Fruit fly (Drosophila melanogaster) whole organism, embryonic: ENCODE data around the gene raw.

Experiments used
- CG10267 ChIP-seq: fragments of 200-800 bp; sonication (Bioruptor generic); optimal IDR thresholded peaks from 2 replicates; lab custom pipeline; 2018; ENCODE audit warnings: missing biosample characterization, mild to moderate bottlenecking, missing genetic modification characterization, moderate library complexity
- CG11093 ChIP-seq: fragments of 200-800 bp; sonication (Bioruptor generic); IDR thresholded peaks from 3 replicates; pipeline ENCODE4 v1.3.6; 2022; ENCODE audit warnings: missing biosample characterization, missing genetic modification characterization
- CG11696 ChIP-seq: fragments of 200-800 bp; sonication (Bioruptor generic); IDR thresholded peaks from 2 replicates; pipeline ENCODE4 v1.3.6; 2022; ENCODE audit warnings: missing biosample characterization, missing genetic modification characterization
- CG12391 ChIP-seq: fragments of 200-800 bp; sonication (Bioruptor generic); optimal IDR thresholded peaks from 3 replicates; lab custom pipeline; 2018; ENCODE audit warnings: missing biosample characterization, mild to moderate bottlenecking, missing genetic modification characterization, moderate library complexity
- CG13775 ChIP-seq: fragments of 200-800 bp; sonication (Bioruptor generic); optimal IDR thresholded peaks from 3 replicates; lab custom pipeline; 2017; ENCODE audit warnings: missing biosample characterization, mild to moderate bottlenecking, missing genetic modification characterization
- CG14667 ChIP-seq: fragments of 200-800 bp; sonication (Bioruptor generic); IDR thresholded peaks from 2 replicates; pipeline ENCODE4 v1.3.6; 2022; ENCODE audit warnings: missing biosample characterization, missing genetic modification characterization
- CG1603 ChIP-seq: fragments of 200-800 bp; sonication (Bioruptor generic); optimal IDR thresholded peaks from 2 replicates; lab custom pipeline; 2019; ENCODE audit warnings: missing biosample characterization, mild to moderate bottlenecking, missing genetic modification characterization, moderate library complexity
- CG17328 ChIP-seq: fragments of 200-800 bp; sonication (Bioruptor generic); IDR thresholded peaks from 2 replicates; pipeline ENCODE4 v1.3.6; 2022; ENCODE audit warnings: missing biosample characterization, missing genetic modification characterization
- CG17361 ChIP-seq: fragments of 200-800 bp; sonication (Bioruptor generic); IDR thresholded peaks from 3 replicates; pipeline ENCODE4 v1.3.6; 2022; ENCODE audit warnings: missing biosample characterization, missing genetic modification characterization
- CG2712 ChIP-seq: fragments of 200-800 bp; optimal IDR thresholded peaks from 3 replicates; lab custom pipeline; 2019; ENCODE audit warnings: missing biosample characterization, mild to moderate bottlenecking, missing genetic modification characterization, moderate library complexity
- CG30020 ChIP-seq: fragments of 200-800 bp; optimal IDR thresholded peaks from 2 replicates; lab custom pipeline; 2019; ENCODE audit warnings: missing biosample characterization, mild to moderate bottlenecking, missing genetic modification characterization, moderate library complexity
- CG32772 ChIP-seq: fragments of 200-800 bp; sonication (Bioruptor generic); IDR thresholded peaks from 2 replicates; pipeline ENCODE4 v1.3.6; 2022; ENCODE audit warnings: missing biosample characterization, missing genetic modification characterization
- CG4854 ChIP-seq: fragments of 200-800 bp; sonication (Bioruptor generic); optimal IDR thresholded peaks from 2 replicates; lab custom pipeline; 2016; ENCODE audit warnings: missing biosample characterization, missing genetic modification characterization, inconsistent platforms
- CG5245 ChIP-seq: fragments of 200-800 bp; sonication (Bioruptor generic); optimal IDR thresholded peaks from 3 replicates; lab custom pipeline; 2016; ENCODE audit warnings: missing biosample characterization, missing genetic modification characterization
- CG7928 ChIP-seq: fragments of 200-800 bp; sonication (Bioruptor generic); optimal IDR thresholded peaks from 2 replicates; lab custom pipeline; 2017; ENCODE audit warnings: missing biosample characterization, mild to moderate bottlenecking, missing genetic modification characterization
- CG8281 ChIP-seq: fragments of 200-800 bp; sonication (Bioruptor generic); optimal IDR thresholded peaks from 2 replicates; lab custom pipeline; 2018; ENCODE audit warnings: missing biosample characterization, mild to moderate bottlenecking, missing genetic modification characterization, moderate library complexity
- CG8478 ChIP-seq: fragments of >200 bp; optimal IDR thresholded peaks from 2 replicates; lab custom pipeline; 2018
- CG8924 ChIP-seq: fragments of 200-800 bp; optimal IDR thresholded peaks from 3 replicates; lab custom pipeline; 2019; ENCODE audit warnings: missing biosample characterization, mild to moderate bottlenecking, missing genetic modification characterization, moderate library complexity
- CG9876 ChIP-seq: fragments of 200-800 bp; sonication (Bioruptor generic); optimal IDR thresholded peaks from 2 replicates; lab custom pipeline; 2016; ENCODE audit warnings: missing biosample characterization, missing genetic modification characterization
- D19B ChIP-seq: fragments of 200-800 bp; sonication (Bioruptor generic); optimal IDR thresholded peaks from 2 replicates; lab custom pipeline; 2017; ENCODE audit warnings: missing biosample characterization, mild to moderate bottlenecking, missing genetic modification characterization
- Dip3 ChIP-seq: fragments of 200-800 bp; sonication (Bioruptor generic); optimal IDR thresholded peaks from 3 replicates; lab custom pipeline; 2016; ENCODE audit warnings: missing biosample characterization, missing genetic modification characterization
- Dref ChIP-seq: fragments of 200-800 bp; sonication (Bioruptor generic); IDR thresholded peaks from 2 replicates; pipeline ENCODE4 v1.3.6; 2022; ENCODE audit warnings: missing biosample characterization, missing genetic modification characterization
- H15 ChIP-seq: fragments of 200-800 bp; sonication (Bioruptor generic); IDR thresholded peaks from 3 replicates; pipeline ENCODE4 v1.3.6; 2022; ENCODE audit warnings: missing biosample characterization, missing genetic modification characterization
- HmgZ ChIP-seq: fragments of 200-800 bp; sonication (Bioruptor generic); optimal IDR thresholded peaks from 2 replicates; lab custom pipeline; 2018; ENCODE audit warnings: missing biosample characterization, mild to moderate bottlenecking, missing genetic modification characterization
- MESR4 ChIP-seq: fragments of 200-800 bp; sonication (Bioruptor generic); optimal IDR thresholded peaks from 2 replicates; lab custom pipeline; 2018; ENCODE audit warnings: missing biosample characterization, mild to moderate bottlenecking, missing genetic modification characterization, moderate library complexity
- Med ChIP-seq: fragments of 200-800 bp; sonication (Bioruptor generic); peaks from one replicate; lab custom pipeline; 2016; ENCODE audit warnings: missing biosample characterization, missing genetic modification characterization, mild to moderate bottlenecking, inconsistent platforms, moderate library complexity
- Meics ChIP-seq: fragments of 200-800 bp; sonication (Bioruptor generic); optimal IDR thresholded peaks from 2 replicates; lab custom pipeline; 2017; ENCODE audit warnings: missing biosample characterization, mild to moderate bottlenecking, missing genetic modification characterization
- Scr ChIP-seq: fragments of 200-800 bp; sonication (Bioruptor generic); IDR thresholded peaks from 2 replicates; pipeline ENCODE4 v1.3.6; 2022; ENCODE audit warnings: missing biosample characterization, missing genetic modification characterization; ENCODE audit not compliant: partially characterized antibody
- Side ChIP-seq: fragments of 200-800 bp; sonication (Bioruptor generic); optimal IDR thresholded peaks from 2 replicates; lab custom pipeline; 2016; ENCODE audit warnings: missing biosample characterization, missing genetic modification characterization
- Sry-β ChIP-seq: fragments of 200-800 bp; sonication (Bioruptor generic); optimal IDR thresholded peaks from 2 replicates; lab custom pipeline; 2018; ENCODE audit warnings: missing biosample characterization, mild to moderate bottlenecking, missing genetic modification characterization, moderate library complexity
- abd-A ChIP-seq: fragments of 200-800 bp; sonication (Bioruptor generic); optimal IDR thresholded peaks from 3 replicates; lab custom pipeline; 2019; ENCODE audit warnings: missing biosample characterization, mild to moderate bottlenecking, missing genetic modification characterization, moderate library complexity
- al ChIP-seq: fragments of 200-800 bp; sonication (Bioruptor generic); IDR thresholded peaks from 2 replicates; pipeline ENCODE4 v1.3.6; 2022; ENCODE audit warnings: missing biosample characterization, missing genetic modification characterization
- bigmax ChIP-seq: fragments of 200-800 bp; sonication (Bioruptor generic); optimal IDR thresholded peaks from 2 replicates; lab custom pipeline; 2018; ENCODE audit warnings: missing biosample characterization, mild to moderate bottlenecking, missing genetic modification characterization
- da ChIP-seq: fragments of 200-800 bp; sonication (Bioruptor generic); optimal IDR thresholded peaks from 2 replicates; lab custom pipeline; 2016; ENCODE audit warnings: missing biosample characterization, missing genetic modification characterization
- dan ChIP-seq: fragments of 200-800 bp; sonication (Bioruptor generic); IDR thresholded peaks from 2 replicates; pipeline ENCODE4 v1.3.6; 2022; ENCODE audit warnings: missing biosample characterization, missing genetic modification characterization
- dmrt99B ChIP-seq: fragments of 200-800 bp; sonication (Bioruptor generic); optimal IDR thresholded peaks from 2 replicates; lab custom pipeline; 2018; ENCODE audit warnings: missing biosample characterization, mild to moderate bottlenecking, missing genetic modification characterization, moderate library complexity
- esg ChIP-seq: fragments of 200-800 bp; sonication (Bioruptor generic); conservative IDR thresholded peaks from 2 replicates; pipeline ENCODE4 v1.3.6; 2022; ENCODE audit warnings: missing biosample characterization, missing genetic modification characterization
- gem ChIP-seq: fragments of 200-800 bp; sonication (Bioruptor generic); optimal IDR thresholded peaks from 2 replicates; lab custom pipeline; 2019; ENCODE audit warnings: missing biosample characterization, mild to moderate bottlenecking, missing genetic modification characterization, moderate library complexity
- gsb ChIP-seq: fragments of 200-800 bp; sonication (Bioruptor generic); IDR thresholded peaks from 2 replicates; pipeline ENCODE4 v1.3.6; 2022; ENCODE audit warnings: missing biosample characterization, missing genetic modification characterization
- her ChIP-seq: fragments of 200-800 bp; sonication (Bioruptor generic); optimal IDR thresholded peaks from 2 replicates; lab custom pipeline; 2016; ENCODE audit warnings: missing biosample characterization, missing genetic modification characterization
- knrl ChIP-seq: fragments of 200-800 bp; sonication (Bioruptor generic); IDR thresholded peaks from 3 replicates; pipeline ENCODE4 v1.3.6; 2022; ENCODE audit warnings: missing biosample characterization, missing genetic modification characterization; ENCODE audit not compliant: partially characterized antibody
- nom ChIP-seq: fragments of 200-800 bp; sonication (Bioruptor generic); optimal IDR thresholded peaks from 2 replicates; lab custom pipeline; 2017; ENCODE audit warnings: missing biosample characterization, missing genetic modification characterization, mild to moderate bottlenecking, moderate library complexity, missing genetic modification reagents
- odd ChIP-seq: fragments of 200-800 bp; sonication (Bioruptor generic); optimal IDR thresholded peaks from 2 replicates; lab custom pipeline; 2017; ENCODE audit warnings: missing biosample characterization, mild to moderate bottlenecking, missing genetic modification characterization
- pb ChIP-seq: fragments of 200-800 bp; sonication (Bioruptor generic); optimal IDR thresholded peaks from 3 replicates; lab custom pipeline; 2016; ENCODE audit warnings: missing biosample characterization, missing genetic modification characterization
- pnt ChIP-seq: fragments of 200-800 bp; sonication (Bioruptor generic); optimal IDR thresholded peaks from 3 replicates; lab custom pipeline; 2016; ENCODE audit warnings: missing biosample characterization, missing genetic modification characterization
- psq ChIP-seq: fragments of 200-800 bp; sonication (Bioruptor generic); optimal IDR thresholded peaks from 2 replicates; lab custom pipeline; 2017; ENCODE audit warnings: missing biosample characterization, missing genetic modification characterization
- repo ChIP-seq: fragments of 200-800 bp; sonication (Bioruptor generic); optimal IDR thresholded peaks from 2 replicates; lab custom pipeline; 2016; ENCODE audit warnings: missing biosample characterization, missing genetic modification characterization
- salm ChIP-seq: fragments of 200-800 bp; sonication (Bioruptor generic); optimal IDR thresholded peaks from 2 replicates; lab custom pipeline; 2018; ENCODE audit warnings: missing biosample characterization, mild to moderate bottlenecking, missing genetic modification characterization
- sens-2 ChIP-seq: fragments of 200-800 bp; sonication (Bioruptor generic); IDR thresholded peaks from 2 replicates; pipeline ENCODE4 v1.3.6; 2022; ENCODE audit warnings: missing biosample characterization, missing genetic modification characterization
- sima ChIP-seq: fragments of 200-800 bp; sonication (Bioruptor generic); optimal IDR thresholded peaks from 2 replicates; lab custom pipeline; 2016; ENCODE audit warnings: missing biosample characterization, missing genetic modification characterization
- unc-4 ChIP-seq: fragments of 200-800 bp; sonication (Bioruptor generic); IDR thresholded peaks from 2 replicates; pipeline ENCODE4 v1.3.6; 2022; ENCODE audit warnings: missing biosample characterization, missing genetic modification characterization; ENCODE audit not compliant: partially characterized antibody

The raw gene

DNA sequence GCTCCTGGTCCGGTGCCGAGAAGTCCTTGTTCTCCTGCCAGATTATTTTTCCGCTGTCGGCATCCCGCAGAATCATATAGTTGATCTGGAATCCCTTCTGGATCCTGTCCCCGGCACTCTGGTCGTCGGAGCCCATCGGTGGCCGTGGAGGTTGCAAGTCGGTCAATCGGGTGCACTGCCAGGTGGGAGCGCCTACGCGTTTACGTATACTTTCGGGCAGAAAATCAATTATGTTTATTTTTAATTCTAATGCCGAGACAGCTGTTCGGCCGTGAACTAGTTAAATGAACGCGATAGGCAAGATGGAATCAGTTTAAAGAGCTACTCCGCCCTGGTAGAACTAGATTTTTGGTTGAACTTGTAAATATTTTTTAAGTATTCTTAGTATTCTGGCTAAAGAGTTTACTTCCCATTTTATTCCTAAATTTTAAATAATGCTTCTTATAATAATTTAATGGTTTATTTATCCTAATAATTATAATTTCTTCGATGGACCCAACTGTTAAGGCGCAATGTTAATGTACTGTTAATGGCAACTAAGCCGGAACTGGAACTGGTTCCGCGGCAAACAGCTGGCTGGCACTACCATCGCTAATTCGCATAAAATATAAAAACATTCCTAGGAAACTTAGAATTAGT lies 54.7 kb downstream of the raw start, which contains the start of the genes PrBP and Trs23 (continued):
- no peak for TF ChIP-seq gem (tag; lab: Kevin White, UChicago)
- no peak for TF ChIP-seq Meics (GFP tag; lab: Kevin White, UChicago)
- TF ChIP-seq H15 = no peak
- TF ChIP-seq Dip3 = no peak
- TF ChIP-seq CG32772 (GFP tag; lab: Robert Waterston, UW) = no peak
- no peak for TF ChIP-seq CG1603 (tag; lab: Kevin White, UChicago)
- no peak for TF ChIP-seq CG9876 (GFP tag; lab: Kevin White, UChicago)
- no peak for TF ChIP-seq dmrt99B (tag; lab: Kevin White, UChicago)
- TF ChIP-seq CG8924 (tag; lab: Kevin White, UChicago) = no peak
- TF ChIP-seq unc-4 (GFP tag; lab: Robert Waterston, UW) = peak; percentile 59
- TF ChIP-seq knrl (GFP tag; lab: Robert Waterston, UW) = peak; percentile 78
- TF ChIP-seq CG2712 (tag; lab: Kevin White, UChicago) = peak; percentile 48
- TF ChIP-seq esg (GFP tag; lab: Robert Waterston, UW) = no peak
- TF ChIP-seq psq = no peak
- no peak for TF ChIP-seq CG12391 (tag; lab: Kevin White, UChicago)
- TF ChIP-seq sima (GFP tag; lab: Kevin White, UChicago) = no peak
- TF ChIP-seq salm = no peak
- TF ChIP-seq CG17328 = no peak
- peak; percentile 3 for TF ChIP-seq CG10267 (tag; lab: Kevin White, UChicago)
- TF ChIP-seq odd = no peak
- TF ChIP-seq CG14667 (GFP tag; lab: Robert Waterston, UW) = no peak
- no peak for TF ChIP-seq CG30020
- no peak for TF ChIP-seq D19B
- TF ChIP-seq CG17361 (GFP tag; lab: Robert Waterston, UW) = peak; percentile 36; the same call in 1 of the 3 replicates
- no peak for TF ChIP-seq Side (GFP tag; lab: Kevin White, UChicago)
- TF ChIP-seq al = no peak
- no peak for TF ChIP-seq Med (GFP tag; lab: Kevin White, UChicago)
- TF ChIP-seq nom = no peak
- TF ChIP-seq repo (GFP tag; lab: Kevin White, UChicago) = no peak
- no peak for TF ChIP-seq CG8281 (tag; lab: Kevin White, UChicago)
- TF ChIP-seq abd-A (tag; lab: Kevin White, UChicago) = no peak
- no peak for TF ChIP-seq her (GFP tag; lab: Kevin White, UChicago)
- no peak for TF ChIP-seq CG13775
- TF ChIP-seq pnt (GFP tag; lab: Kevin White, UChicago) = no peak
- no peak for TF ChIP-seq CG11696
- TF ChIP-seq CG8478 (lab: Kevin White, UChicago) = no peak
- TF ChIP-seq pb (GFP tag; lab: Kevin White, UChicago) = no peak
- TF ChIP-seq CG5245 (GFP tag; lab: Kevin White, UChicago) = no peak
- TF ChIP-seq CG11093 (GFP tag; lab: Robert Waterston, UW) = no peak
- TF ChIP-seq bigmax (GFP tag; lab: Kevin White, UChicago) = no peak
- TF ChIP-seq CG7928 = peak; percentile 87
- TF ChIP-seq Dref = no peak
- peak; percentile 42 for TF ChIP-seq MESR4 (GFP tag; lab: Kevin White, UChicago)
- TF ChIP-seq sens-2 (GFP tag; lab: Robert Waterston, UW) = no peak
- no peak for TF ChIP-seq dan (GFP tag; lab: Robert Waterston, UW)
- TF ChIP-seq gsb (GFP tag; lab: Robert Waterston, UW) = no peak
- no peak for TF ChIP-seq HmgZ (tag; lab: Kevin White, UChicago)
- TF ChIP-seq Sry-β (GFP tag; lab: Kevin White, UChicago) = no peak
- peak; percentile 67 for TF ChIP-seq Scr
- no peak for TF ChIP-seq da (GFP tag; lab: Kevin White, UChicago)
- no peak for TF ChIP-seq CG4854 (GFP tag; lab: Kevin White, UChicago)
